Fruit fly (Drosophila melanogaster): Measurements from ENCODE around the gene Tektin-C.

Gene Tektin-C

dm6 chr3L:5770817-5771425 lies 25.4 kb downstream of the Tektin-C start (continued):
- peak; percentile 90 for TF ChIP-seq CG34422 (GFP tag; IDR thresholded peaks at IDR 0.05)
- TF ChIP-seq Bgb (GFP tag; IDR thresholded peaks at IDR 0.05; ENCODE audit: partially characterized antibody): peak; percentile 67
- peak; percentile 88 for TF ChIP-seq tx (GFP tag; optimal IDR thresholded peaks at IDR 0.05)
- peak; percentile 89 for TF ChIP-seq nmo (GFP tag; optimal IDR thresholded peaks at IDR 0.05)
- peak; percentile 77 for TF ChIP-seq Adf1 (GFP tag; IDR thresholded peaks at IDR 0.05)
- peak; percentile 67 for TF ChIP-seq CG13123 (GFP tag; optimal IDR thresholded peaks at IDR 0.05)
- peak; percentile 14 for TF ChIP-seq gfzf (GFP tag; optimal IDR thresholded peaks at IDR 0.05)
- peak; percentile 50 for TF ChIP-seq Atf3 (GFP tag; optimal IDR thresholded peaks at IDR 0.05)
- TF ChIP-seq CG9727 (GFP tag; optimal IDR thresholded peaks at IDR 0.05): peak; percentile 86
- TF ChIP-seq Dll (GFP tag; IDR thresholded peaks at IDR 0.05; ENCODE audit: partially characterized antibody): no peak
- peak; percentile 79 for TF ChIP-seq CG10462 (GFP tag; optimal IDR thresholded peaks at IDR 0.05)
- TF ChIP-seq GATAe (GFP tag; conservative IDR thresholded peaks at IDR 0.05): peak; percentile 96
- peak; percentile 50; the same call in 2 of the 3 replicates for TF ChIP-seq HLH4C (GFP tag; IDR thresholded peaks at IDR 0.05; ENCODE audit: partially characterized antibody)
- peak; percentile 73 for TF ChIP-seq CG7987 (GFP tag; optimal IDR thresholded peaks at IDR 0.05)
- TF ChIP-seq da (GFP tag; optimal IDR thresholded peaks at IDR 0.05): peak; percentile 78
- peak; percentile 62 for TF ChIP-seq CG17328 (GFP tag; IDR thresholded peaks at IDR 0.05)
- no peak for TF ChIP-seq ro (GFP tag; IDR thresholded peaks at IDR 0.05)
- TF ChIP-seq slp2 (GFP tag; optimal IDR thresholded peaks at IDR 0.05): peak; percentile 82
- no peak for TF ChIP-seq Gsc (GFP tag; IDR thresholded peaks at IDR 0.05)
- TF ChIP-seq gt (GFP tag; IDR thresholded peaks at IDR 0.05): no peak
- TF ChIP-seq Hmr (GFP tag; optimal IDR thresholded peaks at IDR 0.05): peak; percentile 91
- TF ChIP-seq klu (GFP tag; IDR thresholded peaks at IDR 0.05): peak; percentile 69
- peak; percentile 75 for TF ChIP-seq crc (GFP tag; optimal IDR thresholded peaks at IDR 0.05)
- no peak for TF ChIP-seq CG7745 (tag; optimal IDR thresholded peaks at IDR 0.05)
- no peak for TF ChIP-seq CG6272 (GFP tag; IDR thresholded peaks at IDR 0.05)
- TF ChIP-seq kay (GFP tag; optimal IDR thresholded peaks at IDR 0.05): peak; percentile 68
- peak; percentile 73 for TF ChIP-seq stwl (tag; optimal IDR thresholded peaks at IDR 0.05)
- peak; percentile 81 for TF ChIP-seq schlank (tag; optimal IDR thresholded peaks at IDR 0.05)
- TF ChIP-seq pan (optimal IDR thresholded peaks at IDR 0.05): no peak
- TF ChIP-seq pan (GFP tag; optimal IDR thresholded peaks at IDR 0.05 in 1 of 2, IDR thresholded peaks at IDR 0.05 in 1 of 2): no peak
- peak; percentile 72 for TF ChIP-seq Bdp1 (GFP tag; optimal IDR thresholded peaks at IDR 0.05)
- peak; percentile 48; the same call in 1 of the 2 replicates for TF ChIP-seq peb (GFP tag; IDR thresholded peaks at IDR 0.05)
- peak; percentile 80 for TF ChIP-seq Xbp1 (GFP tag; optimal IDR thresholded peaks at IDR 0.05)
- no peak for TF ChIP-seq chm (GFP tag; IDR thresholded peaks at IDR 0.05)
- peak; percentile 44; the same call in 1 of the 2 replicates for TF ChIP-seq MBD-R2 (GFP tag; IDR thresholded peaks at IDR 0.05)
- peak; percentile 78 for TF ChIP-seq Dek (tag; optimal IDR thresholded peaks at IDR 0.05)
- peak; percentile 85 for TF ChIP-seq Hsf (GFP tag; optimal IDR thresholded peaks at IDR 0.05)
- peak; percentile 81 for TF ChIP-seq scrt (GFP tag; optimal IDR thresholded peaks at IDR 0.05)
- peak; percentile 65 for TF ChIP-seq corto (GFP tag; optimal IDR thresholded peaks at IDR 0.05)
- peak; percentile 87 for TF ChIP-seq Oli (tag; optimal IDR thresholded peaks at IDR 0.05)
- TF ChIP-seq bsh (GFP tag; optimal IDR thresholded peaks at IDR 0.05): peak; percentile 54 to 81
- no peak for TF ChIP-seq yki (optimal IDR thresholded peaks at IDR 0.05)
- peak; percentile 97 for TF ChIP-seq Med (GFP tag)
- peak; percentile 80 for TF ChIP-seq en (GFP tag; optimal IDR thresholded peaks at IDR 0.05)
- no peak for TF ChIP-seq prd (optimal IDR thresholded peaks at IDR 0.05)
- TF ChIP-seq prd (GFP tag; IDR thresholded peaks at IDR 0.05): peak; percentile 80
- TF ChIP-seq Trl (optimal IDR thresholded peaks at IDR 0.05): no peak
- peak; percentile 92 for TF ChIP-seq Trl (GFP tag; optimal IDR thresholded peaks at IDR 0.05)
- TF ChIP-seq run (tag; optimal IDR thresholded peaks at IDR 0.05): peak; percentile 53
- TF ChIP-seq Rfx (GFP tag; IDR thresholded peaks at IDR 0.05): peak; percentile 69
- TF ChIP-seq Fer3 (tag; optimal IDR thresholded peaks at IDR 0.05): peak; percentile 85

Data from whole organism, embryonic.